Fruit fly (Drosophila melanogaster) whole organism, wandering third instar larva: ENCODE data around the gene Helz.

ENCODE experiments used
- Abd-B ChIP-seq: fragments of >200 bp; optimal IDR thresholded peaks from 2 replicates; lab custom pipeline; 2017; ENCODE audit warnings: missing biosample characterization, missing genetic modification characterization
- GATAd ChIP-seq: sonication (Bioruptor generic); optimal IDR thresholded peaks from 2 replicates; lab custom pipeline; 2016; ENCODE audit warnings: missing biosample characterization, missing genetic modification characterization
- Hr83 ChIP-seq: fragments of 200-300 bp; sonication (Bioruptor generic); optimal IDR thresholded peaks from 2 replicates; lab custom pipeline; 2016; ENCODE audit warnings: missing biosample characterization, mild to moderate bottlenecking, missing genetic modification characterization, moderate library complexity; ENCODE audit not compliant: poor library complexity, severe bottlenecking
- Jra ChIP-seq: sonication (Bioruptor generic); optimal IDR thresholded peaks from 2 replicates; lab custom pipeline; 2016; ENCODE audit warnings: missing biosample characterization, missing genetic modification characterization
- Myc ChIP-seq: fragments of >200 bp; optimal IDR thresholded peaks from 2 replicates; lab custom pipeline; 2017
- N ChIP-seq: fragments of >200 bp; optimal IDR thresholded peaks from 2 replicates; lab custom pipeline; 2018; ENCODE audit warnings: missing biosample characterization, missing external identifiers, missing genetic modification characterization
- Sp1 ChIP-seq: fragments of 200-800 bp; sonication (Bioruptor generic); optimal IDR thresholded peaks from 3 replicates; lab custom pipeline; 2019; ENCODE audit warnings: missing biosample characterization, mild to moderate bottlenecking, missing genetic modification characterization, moderate library complexity
- lola ChIP-seq: fragments of >200 bp; optimal IDR thresholded peaks from 2 replicates; lab custom pipeline; 2017; ENCODE audit warnings: missing biosample characterization, missing genetic modification characterization
- rgr ChIP-seq: fragments of 200-800 bp; sonication (Bioruptor generic); optimal IDR thresholded peaks from 3 replicates; lab custom pipeline; 2016; ENCODE audit warnings: missing biosample characterization, mild to moderate bottlenecking, missing genetic modification characterization

The Helz gene

DNA sequence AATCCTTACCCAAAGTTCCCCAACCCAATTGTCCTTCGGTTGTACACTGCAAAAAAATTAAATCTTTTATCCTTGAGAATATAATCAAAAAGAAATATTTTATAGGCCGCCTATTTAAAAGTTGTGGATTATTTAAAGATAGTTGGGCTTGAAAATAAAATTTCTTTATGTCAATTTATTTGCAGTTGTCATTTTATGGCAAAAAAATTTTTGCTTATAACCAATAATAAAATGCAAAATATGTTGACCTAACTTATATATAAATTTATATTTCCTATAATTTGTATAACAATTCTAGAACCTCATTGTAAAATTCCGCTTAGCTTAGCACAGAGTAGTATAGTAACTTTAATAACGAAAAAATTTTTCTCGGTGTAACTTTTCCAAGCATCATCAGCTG lies 57.7 kb downstream of the Helz start:
- TF ChIP-seq Myc (lab: Kevin White, UChicago), result no peak
- TF ChIP-seq lola (GFP tag; lab: Kevin White, UChicago), result no peak
- no peak for TF ChIP-seq Sp1 (GFP tag; lab: Kevin White, UChicago)
- no peak for TF ChIP-seq rgr (GFP tag; lab: Kevin White, UChicago)
- TF ChIP-seq Hr83 (GFP tag; lab: Kevin White, UChicago), result no peak
- no peak for TF ChIP-seq GATAd (GFP tag; lab: Kevin White, UChicago)
- TF ChIP-seq Jra (GFP tag; lab: Kevin White, UChicago), result no peak
- TF ChIP-seq Abd-B (GFP tag; lab: Kevin White, UChicago), result no peak
- no peak for TF ChIP-seq N (GFP tag; lab: Kevin White, UChicago)
